Fruit fly (Drosophila melanogaster) whole organism, embryonic: Measurements from ENCODE around the gene CG43165.

Source experiments
- ATbp ChIP-seq: fragments of 200-800 bp; sonication (Bioruptor generic); optimal IDR thresholded peaks from 2 replicates; lab custom pipeline; 2017; ENCODE audit warnings: missing biosample characterization, mild to moderate bottlenecking, missing genetic modification characterization, missing genetic modification reagents
- Bgb ChIP-seq: fragments of 200-800 bp; sonication (Bioruptor generic); IDR thresholded peaks from 2 replicates; pipeline ENCODE4 v1.3.6; 2022; ENCODE audit warnings: missing biosample characterization, missing genetic modification characterization; ENCODE audit not compliant: partially characterized antibody
- CG12659 ChIP-seq: fragments of 200-800 bp; sonication (Bioruptor generic); optimal IDR thresholded peaks from 3 replicates; lab custom pipeline; 2017; ENCODE audit warnings: mild to moderate bottlenecking, missing biosample characterization, missing genetic modification reagents, missing genetic modification characterization
- CG12942 ChIP-seq: fragments of 200-800 bp; sonication (Bioruptor generic); optimal IDR thresholded peaks from 3 replicates; lab custom pipeline; 2016; ENCODE audit warnings: missing biosample characterization, missing genetic modification characterization
- CG13296 ChIP-seq: fragments of 200-800 bp; sonication (Bioruptor generic); optimal IDR thresholded peaks from 3 replicates; lab custom pipeline; 2018; ENCODE audit warnings: missing biosample characterization, mild to moderate bottlenecking, missing genetic modification characterization
- CG14710 ChIP-seq: fragments of 200-800 bp; sonication (Bioruptor generic); optimal IDR thresholded peaks from 3 replicates; lab custom pipeline; 2019; ENCODE audit warnings: missing biosample characterization, mild to moderate bottlenecking, missing genetic modification characterization, moderate library complexity
- CG15073 ChIP-seq: fragments of 200-800 bp; sonication (Bioruptor generic); optimal IDR thresholded peaks from 2 replicates; lab custom pipeline; 2016; ENCODE audit warnings: missing biosample characterization, missing genetic modification characterization
- CG15269 ChIP-seq: fragments of 200-800 bp; sonication (Bioruptor generic); optimal IDR thresholded peaks from 2 replicates; lab custom pipeline; 2018; ENCODE audit warnings: missing biosample characterization, mild to moderate bottlenecking, missing genetic modification characterization, moderate library complexity
- CG15479 ChIP-seq: fragments of 200-800 bp; sonication (Bioruptor generic); optimal IDR thresholded peaks from 3 replicates; lab custom pipeline; 2019; ENCODE audit warnings: missing biosample characterization, mild to moderate bottlenecking, missing genetic modification characterization, moderate library complexity
- CG17612 ChIP-seq: fragments of 200-800 bp; sonication (Bioruptor generic); IDR thresholded peaks from 2 replicates; pipeline ENCODE4 v1.3.6; 2022; ENCODE audit warnings: missing biosample characterization, missing genetic modification characterization
- CG2678 ChIP-seq: fragments of 200-800 bp; sonication (Bioruptor generic); optimal IDR thresholded peaks from 3 replicates; lab custom pipeline; 2019; ENCODE audit warnings: missing biosample characterization, mild to moderate bottlenecking, missing genetic modification characterization, moderate library complexity
- CG3163 ChIP-seq: fragments of 200-800 bp; sonication (Bioruptor generic); optimal IDR thresholded peaks from 3 replicates; lab custom pipeline; 2016; ENCODE audit warnings: missing biosample characterization, missing genetic modification characterization
- CG42726 ChIP-seq: fragments of 200-800 bp; sonication (Bioruptor generic); IDR thresholded peaks from 2 replicates; pipeline ENCODE4 v1.3.6; 2022; ENCODE audit warnings: missing biosample characterization, missing genetic modification characterization; ENCODE audit not compliant: partially characterized antibody
- CG6175 ChIP-seq: fragments of 200-800 bp; sonication (Bioruptor generic); IDR thresholded peaks from 3 replicates; pipeline ENCODE4 v1.3.6; 2022; ENCODE audit warnings: missing biosample characterization, missing genetic modification characterization
- CG6813 ChIP-seq: fragments of 200-800 bp; sonication (Bioruptor generic); optimal IDR thresholded peaks from 2 replicates; lab custom pipeline; 2017; ENCODE audit warnings: missing biosample characterization, missing genetic modification characterization, mild to moderate bottlenecking, moderate library complexity, missing genetic modification reagents
- CG7786 ChIP-seq: fragments of 200-800 bp; sonication (Bioruptor generic); optimal IDR thresholded peaks from 2 replicates; lab custom pipeline; 2016; ENCODE audit warnings: missing biosample characterization, missing genetic modification characterization
- CG8089 ChIP-seq: fragments of 200-800 bp; sonication (Bioruptor generic); optimal IDR thresholded peaks from 3 replicates; lab custom pipeline; 2016; ENCODE audit warnings: missing biosample characterization, missing genetic modification characterization
- CoRest ChIP-seq: fragments of 200-800 bp; sonication (Bioruptor generic); optimal IDR thresholded peaks from 3 replicates; lab custom pipeline; 2018; ENCODE audit warnings: missing biosample characterization, mild to moderate bottlenecking, missing genetic modification characterization, moderate library complexity
- Dad ChIP-seq: fragments of 200-800 bp; sonication (Bioruptor generic); optimal IDR thresholded peaks from 3 replicates; lab custom pipeline; 2016; ENCODE audit warnings: missing biosample characterization, missing genetic modification characterization
- Dfd ChIP-seq, 2 experiments: fragments of >200 bp; optimal IDR thresholded peaks; 2 replicates each; lab custom pipeline; 2017; ENCODE audit warnings: missing biosample characterization in 2 of 2, missing genetic modification characterization in 2 of 2
- E2f1 ChIP-seq: fragments of 200-800 bp; sonication (Bioruptor generic); IDR thresholded peaks from 2 replicates; pipeline ENCODE4 v1.3.6; 2022; ENCODE audit warnings: missing biosample characterization, missing genetic modification characterization
- Ets97D ChIP-seq: fragments of 200-800 bp; sonication (Bioruptor generic); optimal IDR thresholded peaks from 3 replicates; lab custom pipeline; 2016; ENCODE audit warnings: missing biosample characterization, missing genetic modification characterization
- Fer2 ChIP-seq: fragments of 200-800 bp; sonication (Bioruptor generic); optimal IDR thresholded peaks from 2 replicates; lab custom pipeline; 2018; ENCODE audit warnings: missing biosample characterization, mild to moderate bottlenecking, missing genetic modification characterization, moderate library complexity
- Gsc ChIP-seq: fragments of 200-800 bp; sonication (Bioruptor generic); IDR thresholded peaks from 2 replicates; pipeline ENCODE4 v1.3.6; 2022; ENCODE audit warnings: missing biosample characterization, missing genetic modification characterization
- HLH54F ChIP-seq: fragments of 200-800 bp; sonication (Bioruptor generic); optimal IDR thresholded peaks from 3 replicates; lab custom pipeline; 2016; ENCODE audit warnings: missing biosample characterization, missing genetic modification characterization
- Jarid2 ChIP-seq: fragments of 200-800 bp; sonication (Bioruptor generic); optimal IDR thresholded peaks from 3 replicates; lab custom pipeline; 2017; ENCODE audit warnings: mild to moderate bottlenecking, missing biosample characterization, missing genetic modification reagents, missing genetic modification characterization
- MBD-R2 ChIP-seq: fragments of 200-800 bp; sonication (Bioruptor generic); IDR thresholded peaks from 2 replicates; pipeline ENCODE4 v1.3.6; 2022; ENCODE audit warnings: missing biosample characterization, missing genetic modification characterization
- Mrtf ChIP-seq: fragments of 200-800 bp; sonication (Bioruptor generic); IDR thresholded peaks from 3 replicates; pipeline ENCODE4 v1.3.6; 2022; ENCODE audit warnings: missing biosample characterization, missing genetic modification characterization
- Pdp1 ChIP-seq, 2 experiments: fragments of 200-800 bp; sonication (Bioruptor generic); optimal IDR thresholded peaks; 3 replicates each; lab custom pipeline; 2016; ENCODE audit warnings: missing biosample characterization in 2 of 2, missing genetic modification characterization in 2 of 2, mild to moderate bottlenecking in 1 of 2, moderate library complexity in 1 of 2
- Stat92E ChIP-seq, 3 experiments: fragments of >200 bp in 2 of 3; fragments of 200-800 bp in 1 of 3; sonication (Bioruptor generic) in 1 of 3; optimal IDR thresholded peaks; 2 replicates each; lab custom pipeline; 2017 to 2019; ENCODE audit warnings: missing biosample characterization in 3 of 3, missing genetic modification characterization in 3 of 3, mild to moderate bottlenecking in 1 of 3, moderate library complexity in 1 of 3
- YL-1 ChIP-seq: fragments of 200-800 bp; sonication (Bioruptor generic); optimal IDR thresholded peaks from 3 replicates; lab custom pipeline; 2017; ENCODE audit warnings: missing biosample characterization, mild to moderate bottlenecking, missing genetic modification characterization
- ara ChIP-seq: fragments of 200-800 bp; sonication (Bioruptor generic); IDR thresholded peaks from 2 replicates; pipeline ENCODE4 v1.3.6; 2022; ENCODE audit warnings: missing biosample characterization, missing genetic modification characterization
- bbx ChIP-seq: fragments of 200-800 bp; sonication (Bioruptor generic); IDR thresholded peaks from 2 replicates; pipeline ENCODE4 v1.3.6; 2022; ENCODE audit warnings: missing biosample characterization, missing genetic modification characterization; ENCODE audit not compliant: partially characterized antibody
- cas ChIP-seq: fragments of 200-800 bp; sonication (Bioruptor generic); IDR thresholded peaks from 2 replicates; pipeline ENCODE4 v1.3.6; 2022; ENCODE audit warnings: missing biosample characterization, missing genetic modification characterization
- chn ChIP-seq: fragments of 200-800 bp; sonication (Bioruptor generic); optimal IDR thresholded peaks from 2 replicates; lab custom pipeline; 2016; ENCODE audit warnings: missing biosample characterization, missing genetic modification characterization
- dm ChIP-seq: fragments of 200-800 bp; sonication (Bioruptor generic); optimal IDR thresholded peaks from 3 replicates; lab custom pipeline; 2016; ENCODE audit warnings: missing biosample characterization, missing genetic modification characterization
- fd102C ChIP-seq: fragments of 200-800 bp; sonication (Bioruptor generic); optimal IDR thresholded peaks from 2 replicates; lab custom pipeline; 2018; ENCODE audit warnings: missing biosample characterization, mild to moderate bottlenecking, missing genetic modification characterization, moderate library complexity
- gfzf ChIP-seq: fragments of 200-800 bp; sonication (Bioruptor generic); optimal IDR thresholded peaks from 2 replicates; lab custom pipeline; 2016; ENCODE audit warnings: missing biosample characterization, mild to moderate bottlenecking, missing genetic modification characterization, moderate library complexity
- h ChIP-seq: fragments of >200 bp; optimal IDR thresholded peaks from 2 replicates; lab custom pipeline; 2017
- ind ChIP-seq: fragments of 200-800 bp; sonication (Bioruptor generic); optimal IDR thresholded peaks from 3 replicates; lab custom pipeline; 2016; ENCODE audit warnings: missing biosample characterization, missing genetic modification characterization
- jing ChIP-seq: fragments of 200-800 bp; sonication (Bioruptor generic); optimal IDR thresholded peaks from 2 replicates; lab custom pipeline; 2018; ENCODE audit warnings: missing biosample characterization, mild to moderate bottlenecking, missing genetic modification characterization
- mam ChIP-seq: fragments of 200-800 bp; sonication (Bioruptor generic); optimal IDR thresholded peaks from 3 replicates; lab custom pipeline; 2016; ENCODE audit warnings: missing biosample characterization, missing genetic modification characterization
- oc ChIP-seq: fragments of 200-800 bp; sonication (Bioruptor generic); optimal IDR thresholded peaks from 2 replicates; lab custom pipeline; 2018; ENCODE audit warnings: missing biosample characterization, mild to moderate bottlenecking, missing genetic modification characterization, moderate library complexity
- pan ChIP-seq, 4 experiments: fragments of >200 bp in 3 of 4; fragments of 200-800 bp in 1 of 4; sonication (Bioruptor generic) in 1 of 4; optimal IDR thresholded peaks in 3 of 4; IDR thresholded peaks in 1 of 4; 2 replicates each; pipeline versions ENCODE4 v1.3.6 to Lab custom; 2017 to 2022; ENCODE audit warnings: missing biosample characterization in 2 of 4, missing genetic modification characterization in 2 of 4, mixed read lengths in 1 of 4
- pros ChIP-seq: fragments of 200-800 bp; sonication (Bioruptor generic); optimal IDR thresholded peaks from 3 replicates; lab custom pipeline; 2019; ENCODE audit warnings: missing biosample characterization, mild to moderate bottlenecking, missing genetic modification characterization, moderate library complexity
- salm ChIP-seq: fragments of 200-800 bp; sonication (Bioruptor generic); optimal IDR thresholded peaks from 2 replicates; lab custom pipeline; 2018; ENCODE audit warnings: missing biosample characterization, mild to moderate bottlenecking, missing genetic modification characterization
- sd ChIP-seq: fragments of 200-800 bp; sonication (Bioruptor generic); optimal IDR thresholded peaks from 3 replicates; lab custom pipeline; 2018; ENCODE audit warnings: missing biosample characterization, mild to moderate bottlenecking, missing genetic modification characterization, moderate library complexity
- shn ChIP-seq: fragments of 200-800 bp; sonication (Bioruptor generic); optimal IDR thresholded peaks from 3 replicates; lab custom pipeline; 2016; ENCODE audit warnings: missing biosample characterization, missing genetic modification characterization
- sr ChIP-seq: fragments of 200-800 bp; sonication (Bioruptor generic); IDR thresholded peaks from 3 replicates; pipeline ENCODE4 v1.3.6; 2022; ENCODE audit warnings: missing biosample characterization, missing genetic modification characterization
- z ChIP-seq: fragments of 200-800 bp; sonication (Bioruptor generic); IDR thresholded peaks from 3 replicates; pipeline ENCODE4 v1.3.6; 2022; ENCODE audit warnings: missing biosample characterization, missing genetic modification characterization

Gene CG43165

DNA sequence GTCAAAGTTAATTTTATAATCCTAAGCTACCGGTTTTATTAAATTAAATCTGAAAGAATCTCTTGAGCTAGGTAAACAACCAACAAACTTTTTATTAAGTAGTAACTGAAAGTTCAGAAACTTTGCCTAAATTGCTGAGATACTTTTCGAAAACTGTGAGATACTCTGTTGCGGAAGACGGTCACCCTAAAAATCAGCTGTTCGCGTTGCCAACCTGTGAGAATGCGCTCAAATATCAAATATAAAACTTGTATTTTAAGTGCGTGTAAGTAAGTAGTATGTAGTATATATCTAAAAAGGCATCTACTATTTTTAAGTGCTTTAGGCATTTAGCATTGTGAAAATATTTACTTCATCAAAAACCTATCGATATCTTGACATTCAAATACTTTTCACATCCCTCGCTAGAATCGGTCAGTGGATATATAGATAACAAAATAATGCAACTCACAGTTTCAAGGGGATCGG is 18.2 kb upstream of the CG43165 start, which contains the start of the genes CG31955 and CG2818 (continued):
- TF ChIP-seq Pdp1 (GFP tag; optimal IDR thresholded peaks at IDR 0.05; lab: Kevin White, UChicago) (no peak), chn (GFP tag; lab: Kevin White, UChicago) (peak; percentile 16), CG2678 (tag; lab: Kevin White, UChicago) (no peak), pan (optimal IDR thresholded peaks at IDR 0.05; lab: Kevin White, UChicago) (no peak), pan (GFP tag; optimal IDR thresholded peaks at IDR 0.05 in 1 of 2, IDR thresholded peaks at IDR 0.05 in 1 of 2) (no peak), Stat92E (GFP tag; optimal IDR thresholded peaks at IDR 0.05; lab: Kevin White, UChicago) (no peak), CG17612 (GFP tag; lab: Robert Waterston, UW) (no peak), CG6813 (GFP tag; lab: Kevin White, UChicago) (no peak), sr (no peak), gfzf (GFP tag; lab: Kevin White, UChicago) (peak; percentile 52), Bgb (GFP tag; lab: Robert Waterston, UW) (peak; percentile 61; the same call in 1 of the 2 replicates), CG13296 (GFP tag; lab: Kevin White, UChicago) (no peak), CG42726 (GFP tag; lab: Robert Waterston, UW) (0 out of 2 replicates have a peak, but pooled peaks have one; percentile 16), YL-1 (no peak), CG15269 (tag; lab: Kevin White, UChicago) (peak; percentile 9), ATbp (GFP tag; lab: Kevin White, UChicago) (no peak), Jarid2 (GFP tag; lab: Kevin White, UChicago) (no peak), sd (tag; lab: Kevin White, UChicago) (peak; percentile 51), mam (GFP tag; lab: Kevin White, UChicago) (no peak), pros (GFP tag; lab: Kevin White, UChicago) (no peak), bbx (peak; percentile 38; the same call in 1 of the 2 replicates), CG15479 (GFP tag; lab: Kevin White, UChicago) (no peak), Dfd (GFP tag; optimal IDR thresholded peaks at IDR 0.05; lab: Kevin White, UChicago) (no peak), CoRest (peak; percentile 47), jing (GFP tag; lab: Kevin White, UChicago) (no peak), CG14710 (tag; lab: Kevin White, UChicago) (peak; percentile 38), Gsc (no peak), Dad (GFP tag; lab: Kevin White, UChicago) (no peak), z (GFP tag; lab: Robert Waterston, UW) (no peak), Ets97D (GFP tag; lab: Kevin White, UChicago) (peak; percentile 50), CG6175 (GFP tag; lab: Robert Waterston, UW) (no peak), CG15073 (GFP tag; lab: Kevin White, UChicago) (no peak), CG3163 (GFP tag; lab: Kevin White, UChicago) (no peak), CG8089 (GFP tag; lab: Kevin White, UChicago) (no peak), Mrtf (GFP tag; lab: Robert Waterston, UW) (no peak), MBD-R2 (peak; percentile 45; the same call in 1 of the 2 replicates), fd102C (no peak), E2f1 (GFP tag; lab: Robert Waterston, UW) (no peak), shn (GFP tag; lab: Kevin White, UChicago) (no peak), oc (tag; lab: Kevin White, UChicago) (no peak), ind (GFP tag; lab: Kevin White, UChicago) (peak; percentile 1), CG12659 (GFP tag; lab: Kevin White, UChicago) (peak; percentile 46), salm (tag; lab: Kevin White, UChicago) (no peak), dm (GFP tag; lab: Kevin White, UChicago) (peak; percentile 57), h (lab: Kevin White, UChicago) (no peak), cas (GFP tag; lab: Robert Waterston, UW) (no peak), ara (GFP tag; lab: Robert Waterston, UW) (no peak), HLH54F (peak; percentile 35), CG7786 (no peak), CG12942 (GFP tag; lab: Kevin White, UChicago) (no peak), Fer2 (tag; lab: Kevin White, UChicago) (no peak)
